Fruit fly (Drosophila melanogaster) whole organism, embryonic: ENCODE results near the gene Desat1.
A peak's percentile ranks its signal among the peaks of the same experiment; 100 is the strongest.

ENCODE experiments used
- Abd-B ChIP-seq: fragments of 200-800 bp; sonication (Bioruptor generic); optimal IDR thresholded peaks from 2 replicates; lab custom pipeline; 2018; ENCODE audit warnings: missing biosample characterization, mild to moderate bottlenecking, missing genetic modification characterization, moderate library complexity
- CG1832 ChIP-seq: fragments of 200-800 bp; sonication (Bioruptor generic); optimal IDR thresholded peaks from 2 replicates; lab custom pipeline; 2017; ENCODE audit warnings: missing biosample characterization, mild to moderate bottlenecking, missing genetic modification characterization, inconsistent platforms
- Hr78 ChIP-seq, 2 experiments: fragments of 200-800 bp in 1 of 2; fragments of >200 bp in 1 of 2; sonication (Bioruptor generic) in 1 of 2; optimal IDR thresholded peaks; 2 replicates each; lab custom pipeline; 2017 to 2019; ENCODE audit warnings: missing biosample characterization in 2 of 2, missing genetic modification characterization in 2 of 2, mild to moderate bottlenecking in 1 of 2, moderate library complexity in 1 of 2
- ci ChIP-seq: fragments of 200-800 bp; sonication (Bioruptor generic); IDR thresholded peaks from 3 replicates; pipeline ENCODE4 v1.3.6; 2022; ENCODE audit warnings: missing biosample characterization, missing genetic modification characterization
- dmrt99B ChIP-seq: fragments of 200-800 bp; sonication (Bioruptor generic); optimal IDR thresholded peaks from 2 replicates; lab custom pipeline; 2018; ENCODE audit warnings: missing biosample characterization, mild to moderate bottlenecking, missing genetic modification characterization, moderate library complexity
- fd96Cb ChIP-seq: fragments of 200-800 bp; sonication (Bioruptor generic); optimal IDR thresholded peaks from 2 replicates; lab custom pipeline; 2018; ENCODE audit warnings: missing biosample characterization, mild to moderate bottlenecking, missing genetic modification characterization, moderate library complexity
- org-1 ChIP-seq: fragments of 200-800 bp; sonication (Bioruptor generic); optimal IDR thresholded peaks from 2 replicates; lab custom pipeline; 2017; ENCODE audit warnings: missing biosample characterization, missing genetic modification characterization

- TF ChIP-seq org-1 (GFP tag; lab: Kevin White, UChicago): no peak
- TF ChIP-seq Hr78 (GFP tag; optimal IDR thresholded peaks at IDR 0.05; lab: Kevin White, UChicago): no peak
- TF ChIP-seq CG1832 (GFP tag; lab: Kevin White, UChicago): no peak
- no peak for TF ChIP-seq Abd-B
- TF ChIP-seq fd96Cb (tag; lab: Kevin White, UChicago): peak; percentile 18
- peak; percentile 65 for TF ChIP-seq dmrt99B (tag; lab: Kevin White, UChicago)
- peak; percentile 58; the same call in 2 of the 3 replicates for TF ChIP-seq ci (GFP tag; lab: Robert Waterston, UW)
These were observed 12.0 kb downstream of the Desat1 start for dm6 chr3R:12451376-12451775.
